Worm (Caenorhabditis elegans): Measurements from ENCODE around the gene dod-6.

Gene dod-6

ce11 chrIII:10209703-10210102 is 12.2 kb downstream of the dod-6 start, which contains the start of gene T20G5.9:
Gene T20G5.9, plus strand, starts transcription at chrIII:10209840.
- peak; percentile 7 for TF ChIP-seq ama-1 (optimal IDR thresholded peaks at IDR 0.05)
- TF ChIP-seq hlh-8 (tag; optimal IDR thresholded peaks at IDR 0.05): no peak

- TF ChIP-seq fax-1 (tag; optimal IDR thresholded peaks at IDR 0.05) (no peak), Y22D7AL.16 (tag; optimal IDR thresholded peaks at IDR 0.05) (no peak), tbx-7 (tag; optimal IDR thresholded peaks at IDR 0.05) (no peak), ceh-9 (tag; optimal IDR thresholded peaks at IDR 0.05) (no peak), ceh-48 (tag; optimal IDR thresholded peaks at IDR 0.05) (peak; percentile 64)
These were observed 14.5 kb downstream of the dod-6 start, which contains the start of the genes blos-1 and best-18 for ce11 chrIII:10211889-10212494. Gene blos-1, minus strand, starts transcription at chrIII:10211946. Gene best-18, plus strand, starts transcription at chrIII:10212396.

ce11 chrIII:10214540-10214979 is 17.0 kb downstream of the dod-6 start:
- TF ChIP-seq ama-1 (optimal IDR thresholded peaks at IDR 0.05) (peak; percentile 2), npax-4 (tag; optimal IDR thresholded peaks at IDR 0.05) (no peak), ceh-22 (tag; optimal IDR thresholded peaks at IDR 0.05) (no peak)

ce11 chrIII:10215882-10216281 is 18.4 kb downstream of the dod-6 start:
- TF ChIP-seq ceh-19 (GFP tag; optimal IDR thresholded peaks at IDR 0.05) (no peak), dve-1 (tag; optimal IDR thresholded peaks at IDR 0.05) (no peak), fkh-6 (tag; optimal IDR thresholded peaks at IDR 0.05) (no peak), nfya-1 (tag; optimal IDR thresholded peaks at IDR 0.05) (no peak), sox-2 (GFP tag; IDR thresholded peaks at IDR 0.05) (no peak), ahr-1 (tag; optimal IDR thresholded peaks at IDR 0.05) (no peak), ceh-22 (tag; optimal IDR thresholded peaks at IDR 0.05) (no peak), elt-2 (tag; optimal IDR thresholded peaks at IDR 0.05) (no peak)

- TF ChIP-seq pag-3 (tag; optimal IDR thresholded peaks at IDR 0.05; ENCODE audit: borderline replicate concordance): no peak
- peak; percentile 60 for TF ChIP-seq nfya-1 (tag; optimal IDR thresholded peaks at IDR 0.05)
- no peak for TF ChIP-seq nhr-232 (tag; optimal IDR thresholded peaks at IDR 0.05)
- no peak for TF ChIP-seq sox-2 (GFP tag; IDR thresholded peaks at IDR 0.05)
- TF ChIP-seq eyg-1 (tag; optimal IDR thresholded peaks at IDR 0.05): no peak
- TF ChIP-seq sox-4 (tag; optimal IDR thresholded peaks at IDR 0.05): no peak
- TF ChIP-seq zip-5 (tag; optimal IDR thresholded peaks at IDR 0.05): no peak
- TF ChIP-seq unc-86 (tag; optimal IDR thresholded peaks at IDR 0.05): no peak
- TF ChIP-seq unc-55 (GFP tag; optimal IDR thresholded peaks at IDR 0.05): peak; percentile 10
- TF ChIP-seq ceh-22 (tag; optimal IDR thresholded peaks at IDR 0.05): no peak
- peak; percentile 56 for TF ChIP-seq rnt-1 (tag; optimal IDR thresholded peaks at IDR 0.05)
- no peak for TF ChIP-seq fkh-6 (tag; optimal IDR thresholded peaks at IDR 0.05)
- peak; percentile 21 for TF ChIP-seq F13H6.1 (tag; optimal IDR thresholded peaks at IDR 0.05)
- TF ChIP-seq hlh-6 (tag; optimal IDR thresholded peaks at IDR 0.05): no peak
- no peak for TF ChIP-seq mec-3 (tag; optimal IDR thresholded peaks at IDR 0.05; ENCODE audit: borderline replicate concordance)
- no peak for TF ChIP-seq T23F11.4 (GFP tag; optimal IDR thresholded peaks at IDR 0.05)
- TF ChIP-seq tbx-2 (tag; optimal IDR thresholded peaks at IDR 0.05): peak; percentile 74
- no peak for TF ChIP-seq ref-2 (tag; optimal IDR thresholded peaks at IDR 0.05)
- TF ChIP-seq ceh-30 (tag; optimal IDR thresholded peaks at IDR 0.05): no peak
- peak; percentile 49 for TF ChIP-seq elt-2 (tag; optimal IDR thresholded peaks at IDR 0.05)
- TF ChIP-seq pat-9 (tag; optimal IDR thresholded peaks at IDR 0.05): no peak
- peak; percentile 72 for TF ChIP-seq ceh-18 (tag; optimal IDR thresholded peaks at IDR 0.05)
- TF ChIP-seq dve-1 (tag; optimal IDR thresholded peaks at IDR 0.05): peak; percentile 48
- TF ChIP-seq ceh-9 (tag; optimal IDR thresholded peaks at IDR 0.05): no peak
- TF ChIP-seq hlh-30 (tag; optimal IDR thresholded peaks at IDR 0.05; ENCODE audit: insufficient read depth): peak; percentile 3
- TF ChIP-seq pqm-1 (tag; optimal IDR thresholded peaks at IDR 0.05): peak; percentile 50
These were observed 19.2 kb downstream of the dod-6 start, which contains the start of gene cts-1 for ce11 chrIII:10216585-10217278. Gene cts-1, minus strand, starts transcription at chrIII:10216635.
